Fruit fly (Drosophila melanogaster) whole organism, embryonic: ENCODE measurements around the gene CG43915.

Source experiments
- BtbVII ChIP-seq: fragments of 200-800 bp; sonication (Bioruptor generic); optimal IDR thresholded peaks from 3 replicates; lab custom pipeline; 2017; ENCODE audit warnings: missing biosample characterization, mild to moderate bottlenecking, missing genetic modification characterization
- C15 ChIP-seq: fragments of 200-800 bp; sonication (Bioruptor generic); IDR thresholded peaks from 3 replicates; pipeline ENCODE4 v1.3.6; 2022; ENCODE audit warnings: missing biosample characterization, missing genetic modification characterization
- CG10274 ChIP-seq: fragments of 200-800 bp; sonication (Bioruptor generic); optimal IDR thresholded peaks from 3 replicates; lab custom pipeline; 2017; ENCODE audit warnings: missing biosample characterization, mild to moderate bottlenecking, missing genetic modification characterization
- CG10462 ChIP-seq: fragments of 200-800 bp; sonication (Bioruptor generic); optimal IDR thresholded peaks from 2 replicates; lab custom pipeline; 2016; ENCODE audit warnings: missing biosample characterization, missing genetic modification characterization
- CG11723 ChIP-seq: fragments of 200-800 bp; sonication (Bioruptor generic); optimal IDR thresholded peaks from 2 replicates; lab custom pipeline; 2017; ENCODE audit warnings: missing biosample characterization, mild to moderate bottlenecking, missing genetic modification characterization
- CG12744 ChIP-seq: fragments of 200-800 bp; sonication (Bioruptor generic); optimal IDR thresholded peaks from 2 replicates; lab custom pipeline; 2016; ENCODE audit warnings: missing biosample characterization, missing genetic modification characterization
- CG15073 ChIP-seq: fragments of 200-800 bp; sonication (Bioruptor generic); optimal IDR thresholded peaks from 2 replicates; lab custom pipeline; 2016; ENCODE audit warnings: missing biosample characterization, missing genetic modification characterization
- CG16863 ChIP-seq: fragments of 200-800 bp; sonication (Bioruptor generic); optimal IDR thresholded peaks from 3 replicates; lab custom pipeline; 2016; ENCODE audit warnings: missing biosample characterization, missing genetic modification characterization
- CG17385 ChIP-seq: fragments of 200-800 bp; sonication (Bioruptor generic); optimal IDR thresholded peaks from 3 replicates; lab custom pipeline; 2018; ENCODE audit warnings: missing biosample characterization, mild to moderate bottlenecking, missing genetic modification characterization
- CG17829 ChIP-seq: fragments of 200-800 bp; optimal IDR thresholded peaks from 2 replicates; lab custom pipeline; 2019; ENCODE audit warnings: missing biosample characterization, mild to moderate bottlenecking, missing genetic modification characterization, moderate library complexity
- CG2116 ChIP-seq: fragments of 200-800 bp; sonication (Bioruptor generic); optimal IDR thresholded peaks from 3 replicates; lab custom pipeline; 2018; ENCODE audit warnings: missing biosample characterization, mild to moderate bottlenecking, missing genetic modification characterization
- CG2202 ChIP-seq: fragments of 200-800 bp; sonication (Bioruptor generic); optimal IDR thresholded peaks from 2 replicates; lab custom pipeline; 2018; ENCODE audit warnings: missing biosample characterization, mild to moderate bottlenecking, missing genetic modification characterization
- CG32767 ChIP-seq: fragments of 200-800 bp; sonication (Bioruptor generic); IDR thresholded peaks from 2 replicates; pipeline ENCODE4 v1.3.6; 2022; ENCODE audit warnings: missing biosample characterization, missing genetic modification characterization
- CG32772 ChIP-seq: fragments of 200-800 bp; sonication (Bioruptor generic); IDR thresholded peaks from 2 replicates; pipeline ENCODE4 v1.3.6; 2022; ENCODE audit warnings: missing biosample characterization, missing genetic modification characterization
- CG43689 ChIP-seq: fragments of 200-800 bp; sonication (Bioruptor generic); IDR thresholded peaks from 2 replicates; pipeline ENCODE4 v1.3.6; 2022; ENCODE audit warnings: missing biosample characterization, missing genetic modification characterization
- CG5953 ChIP-seq: fragments of 200-800 bp; sonication (Bioruptor generic); IDR thresholded peaks from 2 replicates; pipeline ENCODE4 v1.3.6; 2022; ENCODE audit warnings: missing biosample characterization, missing genetic modification characterization
- CG6813 ChIP-seq: fragments of 200-800 bp; sonication (Bioruptor generic); optimal IDR thresholded peaks from 2 replicates; lab custom pipeline; 2017; ENCODE audit warnings: missing biosample characterization, missing genetic modification characterization, mild to moderate bottlenecking, moderate library complexity, missing genetic modification reagents
- CG7556 ChIP-seq: fragments of 200-800 bp; sonication (Bioruptor generic); optimal IDR thresholded peaks from 2 replicates; lab custom pipeline; 2017; ENCODE audit warnings: missing biosample characterization, mild to moderate bottlenecking, missing genetic modification characterization
- CG8281 ChIP-seq: fragments of 200-800 bp; sonication (Bioruptor generic); optimal IDR thresholded peaks from 2 replicates; lab custom pipeline; 2018; ENCODE audit warnings: missing biosample characterization, mild to moderate bottlenecking, missing genetic modification characterization, moderate library complexity
- CG9215 ChIP-seq: fragments of 200-800 bp; sonication (Bioruptor generic); IDR thresholded peaks from 2 replicates; pipeline ENCODE4 v1.3.6; 2022; ENCODE audit warnings: missing biosample characterization, missing genetic modification characterization
- D19A ChIP-seq: fragments of 200-800 bp; optimal IDR thresholded peaks from 3 replicates; lab custom pipeline; 2019; ENCODE audit warnings: missing biosample characterization, mild to moderate bottlenecking, missing genetic modification characterization, moderate library complexity
- Dad ChIP-seq: fragments of 200-800 bp; sonication (Bioruptor generic); optimal IDR thresholded peaks from 3 replicates; lab custom pipeline; 2016; ENCODE audit warnings: missing biosample characterization, missing genetic modification characterization
- Dip3 ChIP-seq: fragments of 200-800 bp; sonication (Bioruptor generic); optimal IDR thresholded peaks from 3 replicates; lab custom pipeline; 2016; ENCODE audit warnings: missing biosample characterization, missing genetic modification characterization
- Dll ChIP-seq: fragments of 200-800 bp; sonication (Bioruptor generic); IDR thresholded peaks from 4 replicates; pipeline ENCODE4 v1.3.6; 2022; ENCODE audit warnings: missing biosample characterization, missing genetic modification characterization; ENCODE audit not compliant: partially characterized antibody
- Drgx ChIP-seq: fragments of 200-800 bp; sonication (Bioruptor generic); IDR thresholded peaks from 2 replicates; pipeline ENCODE4 v1.3.6; 2022; ENCODE audit warnings: missing biosample characterization, missing genetic modification characterization
- ERR ChIP-seq: fragments of 200-800 bp; sonication (Bioruptor generic); optimal IDR thresholded peaks from 2 replicates; lab custom pipeline; 2016; ENCODE audit warnings: missing biosample characterization, missing genetic modification characterization
- Ets97D ChIP-seq: fragments of 200-800 bp; sonication (Bioruptor generic); optimal IDR thresholded peaks from 3 replicates; lab custom pipeline; 2016; ENCODE audit warnings: missing biosample characterization, missing genetic modification characterization
- Fer2 ChIP-seq: fragments of 200-800 bp; sonication (Bioruptor generic); optimal IDR thresholded peaks from 2 replicates; lab custom pipeline; 2018; ENCODE audit warnings: missing biosample characterization, mild to moderate bottlenecking, missing genetic modification characterization, moderate library complexity
- Gsc ChIP-seq: fragments of 200-800 bp; sonication (Bioruptor generic); IDR thresholded peaks from 2 replicates; pipeline ENCODE4 v1.3.6; 2022; ENCODE audit warnings: missing biosample characterization, missing genetic modification characterization
- HHEX ChIP-seq: fragments of 200-800 bp; sonication (Bioruptor generic); optimal IDR thresholded peaks from 3 replicates; lab custom pipeline; 2017; ENCODE audit warnings: missing biosample characterization, mild to moderate bottlenecking, missing genetic modification characterization, missing genetic modification reagents
- Hmx ChIP-seq: fragments of 200-800 bp; sonication (Bioruptor generic); optimal IDR thresholded peaks from 2 replicates; lab custom pipeline; 2016; ENCODE audit warnings: missing biosample characterization, missing genetic modification characterization
- MBD-R2 ChIP-seq: fragments of 200-800 bp; sonication (Bioruptor generic); IDR thresholded peaks from 2 replicates; pipeline ENCODE4 v1.3.6; 2022; ENCODE audit warnings: missing biosample characterization, missing genetic modification characterization
- Sox100B ChIP-seq: fragments of 200-800 bp; sonication (Bioruptor generic); optimal IDR thresholded peaks from 3 replicates; lab custom pipeline; 2018; ENCODE audit warnings: missing biosample characterization, mild to moderate bottlenecking, missing genetic modification characterization
- ara ChIP-seq: fragments of 200-800 bp; sonication (Bioruptor generic); IDR thresholded peaks from 2 replicates; pipeline ENCODE4 v1.3.6; 2022; ENCODE audit warnings: missing biosample characterization, missing genetic modification characterization
- chm ChIP-seq: fragments of 200-800 bp; sonication (Bioruptor generic); IDR thresholded peaks from 2 replicates; pipeline ENCODE4 v1.3.6; 2022; ENCODE audit warnings: missing biosample characterization, missing genetic modification characterization
- ci ChIP-seq: fragments of 200-800 bp; sonication (Bioruptor generic); IDR thresholded peaks from 3 replicates; pipeline ENCODE4 v1.3.6; 2022; ENCODE audit warnings: missing biosample characterization, missing genetic modification characterization
- crc ChIP-seq: fragments of 200-800 bp; sonication (Bioruptor generic); optimal IDR thresholded peaks from 2 replicates; lab custom pipeline; 2016; ENCODE audit warnings: missing biosample characterization, missing genetic modification characterization
- dmrt99B ChIP-seq: fragments of 200-800 bp; sonication (Bioruptor generic); optimal IDR thresholded peaks from 2 replicates; lab custom pipeline; 2018; ENCODE audit warnings: missing biosample characterization, mild to moderate bottlenecking, missing genetic modification characterization, moderate library complexity
- en ChIP-seq: fragments of 200-800 bp; sonication (Bioruptor generic); optimal IDR thresholded peaks from 2 replicates; lab custom pipeline; 2016; ENCODE audit warnings: missing biosample characterization, missing genetic modification characterization
- eve ChIP-seq, 2 experiments: fragments of >200 bp; optimal IDR thresholded peaks; 2 replicates each; lab custom pipeline; 2017; ENCODE audit warnings: missing biosample characterization in 2 of 2, missing genetic modification characterization in 2 of 2
- fd102C ChIP-seq: fragments of 200-800 bp; sonication (Bioruptor generic); optimal IDR thresholded peaks from 2 replicates; lab custom pipeline; 2018; ENCODE audit warnings: missing biosample characterization, mild to moderate bottlenecking, missing genetic modification characterization, moderate library complexity
- fd64A ChIP-seq: fragments of 200-800 bp; sonication (Bioruptor generic); optimal IDR thresholded peaks from 3 replicates; lab custom pipeline; 2018; ENCODE audit warnings: missing biosample characterization, mild to moderate bottlenecking, missing genetic modification characterization
- gro ChIP-seq: fragments of 200-800 bp; sonication (Bioruptor generic); optimal IDR thresholded peaks from 2 replicates; lab custom pipeline; 2016; ENCODE audit warnings: missing biosample characterization, missing genetic modification characterization
- hb ChIP-seq: fragments of 200-800 bp; sonication (Bioruptor generic); IDR thresholded peaks from 3 replicates; pipeline ENCODE4 v1.3.6; 2022; ENCODE audit warnings: missing biosample characterization, missing genetic modification characterization; ENCODE audit not compliant: partially characterized antibody
- hbn ChIP-seq: fragments of 200-800 bp; sonication (Bioruptor generic); IDR thresholded peaks from 2 replicates; pipeline ENCODE4 v1.3.6; 2022; ENCODE audit warnings: missing biosample characterization, missing genetic modification characterization; ENCODE audit not compliant: partially characterized antibody
- nerfin-1 ChIP-seq: fragments of 200-800 bp; sonication (Bioruptor generic); optimal IDR thresholded peaks from 3 replicates; lab custom pipeline; 2019; ENCODE audit warnings: missing biosample characterization, mild to moderate bottlenecking, missing genetic modification characterization, moderate library complexity
- pita ChIP-seq: fragments of 200-800 bp; sonication (Bioruptor generic); optimal IDR thresholded peaks from 2 replicates; lab custom pipeline; 2017; ENCODE audit warnings: missing biosample characterization, mild to moderate bottlenecking, missing genetic modification characterization
- sd ChIP-seq: fragments of 200-800 bp; sonication (Bioruptor generic); optimal IDR thresholded peaks from 3 replicates; lab custom pipeline; 2018; ENCODE audit warnings: missing biosample characterization, mild to moderate bottlenecking, missing genetic modification characterization, moderate library complexity
- tll ChIP-seq, 2 experiments: fragments of 200-800 bp in 1 of 2; fragments of >200 bp in 1 of 2; sonication (Bioruptor generic) in 1 of 2; optimal IDR thresholded peaks; 2 replicates each; lab custom pipeline; 2017 to 2019; ENCODE audit warnings: missing biosample characterization in 2 of 2, missing genetic modification characterization in 2 of 2, mild to moderate bottlenecking in 1 of 2, moderate library complexity in 1 of 2
- unc-4 ChIP-seq: fragments of 200-800 bp; sonication (Bioruptor generic); IDR thresholded peaks from 2 replicates; pipeline ENCODE4 v1.3.6; 2022; ENCODE audit warnings: missing biosample characterization, missing genetic modification characterization; ENCODE audit not compliant: partially characterized antibody
- vnd ChIP-seq: fragments of 200-800 bp; sonication (Bioruptor generic); IDR thresholded peaks from 3 replicates; pipeline ENCODE4 v1.3.6; 2022; ENCODE audit warnings: missing biosample characterization, missing genetic modification characterization; ENCODE audit not compliant: partially characterized antibody

CG43915 gene

dm6 chr3L:4016754-4017153 is 44.1 kb downstream of the CG43915 start (continued):
- TF ChIP-seq vnd (GFP tag; lab: Robert Waterston, UW) (no peak), MBD-R2 (GFP tag; lab: Robert Waterston, UW) (0 out of 2 replicates have a peak, but pooled peaks have one; percentile 18), unc-4 (GFP tag; lab: Robert Waterston, UW) (no peak), sd (tag; lab: Kevin White, UChicago) (no peak), fd102C (GFP tag; lab: Kevin White, UChicago) (no peak), CG7556 (GFP tag; lab: Kevin White, UChicago) (peak; percentile 27), hb (GFP tag; lab: Robert Waterston, UW) (no peak), gro (GFP tag; lab: Kevin White, UChicago) (no peak), pita (GFP tag; lab: Kevin White, UChicago) (no peak), chm (GFP tag; lab: Robert Waterston, UW) (peak; percentile 91), Fer2 (tag; lab: Kevin White, UChicago) (no peak), tll (GFP tag; optimal IDR thresholded peaks at IDR 0.05; lab: Kevin White, UChicago) (no peak), CG8281 (tag; lab: Kevin White, UChicago) (no peak), CG15073 (GFP tag; lab: Kevin White, UChicago) (no peak), CG10274 (GFP tag; lab: Kevin White, UChicago) (no peak), Dip3 (GFP tag; lab: Kevin White, UChicago) (no peak), HHEX (GFP tag; lab: Kevin White, UChicago) (peak; percentile 35), dmrt99B (peak; percentile 58), CG43689 (GFP tag; lab: Robert Waterston, UW) (no peak), CG12744 (GFP tag; lab: Kevin White, UChicago) (no peak), Drgx (peak; percentile 53), CG2202 (tag; lab: Kevin White, UChicago) (peak; percentile 60), ara (GFP tag; lab: Robert Waterston, UW) (peak; percentile 90), Sox100B (peak; percentile 25), CG5953 (peak; percentile 55; the same call in 1 of the 2 replicates), CG11723 (GFP tag; lab: Kevin White, UChicago) (peak; percentile 21), C15 (GFP tag; lab: Robert Waterston, UW) (no peak), hbn (GFP tag; lab: Robert Waterston, UW) (no peak), nerfin-1 (tag; lab: Kevin White, UChicago) (peak; percentile 56), Gsc (GFP tag; lab: Robert Waterston, UW) (peak; percentile 61; the same call in 1 of the 2 replicates), D19A (tag; lab: Kevin White, UChicago) (peak; percentile 51), Dll (no peak), Ets97D (peak; percentile 4), CG16863 (peak; percentile 65), Hmx (GFP tag; lab: Kevin White, UChicago) (no peak), eve (GFP tag; optimal IDR thresholded peaks at IDR 0.05; lab: Kevin White, UChicago) (no peak), fd64A (GFP tag; lab: Kevin White, UChicago) (peak; percentile 71), crc (GFP tag; lab: Kevin White, UChicago) (no peak), CG9215 (no peak), CG10462 (peak; percentile 20), Dad (GFP tag; lab: Kevin White, UChicago) (peak; percentile 47), CG2116 (no peak), ERR (no peak), CG32772 (GFP tag; lab: Robert Waterston, UW) (peak; percentile 74), CG6813 (GFP tag; lab: Kevin White, UChicago) (peak; percentile 51), ci (GFP tag; lab: Robert Waterston, UW) (peak; percentile 87), CG17385 (GFP tag; lab: Kevin White, UChicago) (peak; percentile 51), en (GFP tag; lab: Kevin White, UChicago) (peak; percentile 17), BtbVII (GFP tag; lab: Kevin White, UChicago) (no peak), CG17829 (tag; lab: Kevin White, UChicago) (peak; percentile 79), CG32767 (GFP tag; lab: Robert Waterston, UW) (peak; percentile 46; the same call in 1 of the 2 replicates)
